Worm (Caenorhabditis elegans) whole organism, L4/young adult: ENCODE measurements around the gene sqt-3.

Experiments used
- W03F9.2 ChIP-seq: fragments of 150-350 bp; optimal IDR thresholded peaks from 2 replicates; lab custom pipeline; 2014; ENCODE audit warnings: missing biosample characterization, missing genetic modification characterization
- dao-5 ChIP-seq: sonication (generic microtip); optimal IDR thresholded peaks from 2 replicates; lab custom pipeline; 2016; ENCODE audit warnings: missing genotype, missing genetic modification characterization, moderate library complexity, missing compliant biosample characterization
- him-1 ChIP-seq: sonication (generic microtip); optimal IDR thresholded peaks from 2 replicates; lab custom pipeline; 2016; ENCODE audit warnings: missing genotype, missing genetic modification reagents, missing genetic modification characterization, missing compliant biosample characterization

ce11 chrV:12352881-12353280, 336 bp downstream of the sqt-3 start:
- TF ChIP-seq dao-5 (tag; lab: Kevin White, UChicago) (no peak), him-1 (tag; lab: Kevin White, UChicago) (no peak), W03F9.2 (tag; lab: Kevin White, UChicago) (no peak)
